Fruit fly (Drosophila melanogaster): ENCODE data around the gene CG11630.

DNA sequence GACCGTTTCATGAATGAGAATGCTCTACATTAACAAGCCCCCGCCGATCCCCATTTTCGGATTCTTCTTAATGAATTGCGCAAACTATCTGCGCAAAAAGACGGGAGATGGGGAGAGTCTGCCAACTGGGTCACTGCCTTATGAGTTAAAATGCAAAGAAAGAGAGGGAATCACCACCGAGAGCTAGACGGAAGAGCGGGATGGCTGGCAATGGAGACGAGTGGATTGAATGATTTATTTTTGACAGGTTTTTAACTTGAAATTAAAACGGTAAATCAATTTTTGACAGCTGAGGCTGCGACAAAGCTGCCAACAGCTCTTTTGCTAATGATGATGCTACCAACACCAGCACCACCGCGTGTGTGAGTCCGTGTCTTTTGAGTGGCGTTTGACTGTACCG lies 20.2 kb upstream of the CG11630 start:
- TF ChIP-seq Abd-B (GFP tag; optimal IDR thresholded peaks at IDR 0.05), result no peak
- TF ChIP-seq Hr78 (GFP tag; optimal IDR thresholded peaks at IDR 0.05), result no peak
- TF ChIP-seq lola (GFP tag; optimal IDR thresholded peaks at IDR 0.05), result no peak
- no peak for TF ChIP-seq usp (GFP tag; optimal IDR thresholded peaks at IDR 0.05)

Data from whole organism, wandering third instar larva.